Worm (Caenorhabditis elegans): ENCODE measurements around the gene R09A8.5.

DNA sequence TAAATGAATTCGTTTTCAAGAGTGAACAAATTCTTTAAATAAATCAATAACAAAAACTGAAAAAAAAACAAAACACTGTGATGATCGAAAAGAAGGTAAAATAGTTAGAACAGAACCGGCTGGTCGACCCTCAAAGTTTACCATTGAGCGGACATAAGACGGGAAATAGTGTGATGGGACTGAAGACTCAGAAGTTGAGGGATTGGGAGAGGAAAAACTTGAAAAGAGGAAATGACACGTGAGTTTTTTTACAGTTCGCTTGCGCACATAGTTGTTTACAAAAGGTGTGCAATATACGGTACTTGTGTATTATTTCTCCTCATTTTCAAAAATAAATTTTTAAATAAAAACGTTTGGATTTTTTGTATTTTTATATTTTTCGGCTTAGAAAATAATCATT, 2.6 kb upstream of the R09A8.5 start:
- TF ChIP-seq ztf-23 (GFP tag; IDR thresholded peaks at IDR 0.05) (no peak), klf-2 (GFP tag; conservative IDR thresholded peaks at IDR 0.05) (no peak), med-1 (GFP tag; optimal IDR thresholded peaks at IDR 0.05; ENCODE audit: insufficient read depth) (no peak), flt-1 (GFP tag; IDR thresholded peaks at IDR 0.05) (no peak), T22C8.4 (GFP tag; IDR thresholded peaks at IDR 0.05) (no peak), ref-1 (GFP tag; conservative IDR thresholded peaks at IDR 0.05) (no peak), ztf-29 (GFP tag; IDR thresholded peaks at IDR 0.05) (no peak)
